Worm (Caenorhabditis elegans): Measurements from ENCODE around the gene jmjd-4.

DNA sequence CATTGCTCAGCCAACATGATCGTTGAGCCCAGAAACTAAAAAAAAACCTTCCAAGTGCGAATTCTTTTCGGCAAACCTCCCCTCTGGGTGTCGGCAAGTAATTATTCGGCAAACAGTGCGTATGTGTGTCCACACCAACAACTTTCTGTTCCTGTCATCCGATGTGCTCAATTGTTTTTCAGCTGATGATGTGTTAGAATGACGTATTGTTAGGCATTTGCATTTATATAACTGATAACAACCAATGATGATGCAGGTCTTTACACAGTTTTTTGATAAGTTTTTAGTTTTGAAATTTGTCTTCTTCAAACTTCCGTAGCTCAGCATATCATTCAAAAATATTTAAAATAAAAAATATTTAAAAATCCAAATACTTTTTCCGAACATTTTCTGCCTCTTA, 45.1 kb upstream of the jmjd-4 start:
- TF ChIP-seq aly-2 (tag; optimal IDR thresholded peaks at IDR 0.05) = no peak
- no peak for TF ChIP-seq nhr-237 (tag; optimal IDR thresholded peaks at IDR 0.05)
- TF ChIP-seq ceh-16 (tag; optimal IDR thresholded peaks at IDR 0.05) = no peak
- TF ChIP-seq nhr-77 (tag; optimal IDR thresholded peaks at IDR 0.05) = no peak
- no peak for TF ChIP-seq R02D3.7 (tag; optimal IDR thresholded peaks at IDR 0.05)
- no peak for TF ChIP-seq nhr-23 (tag; optimal IDR thresholded peaks at IDR 0.05)
- TF ChIP-seq nhr-25 (tag; optimal IDR thresholded peaks at IDR 0.05) = no peak
- TF ChIP-seq pha-4 (tag; optimal IDR thresholded peaks at IDR 0.05) = peak; percentile 38
- TF ChIP-seq mdl-1 (tag; optimal IDR thresholded peaks at IDR 0.05) = no peak

Measured in whole organism, L3 larva.